Fruit fly (Drosophila melanogaster) whole organism, pupa: Measurements from ENCODE around the gene CG5397.

ENCODE experiments used
- CG10348 ChIP-seq: fragments of 200-800 bp; sonication (Bioruptor generic); IDR thresholded peaks from 2 replicates; pipeline ENCODE4 v1.3.6; 2022; ENCODE audit warnings: missing biosample characterization, missing genetic modification characterization
- CG12605 ChIP-seq: fragments of 200-800 bp; sonication (Bioruptor generic); IDR thresholded peaks from 2 replicates; pipeline ENCODE4 v1.3.6; 2022; ENCODE audit warnings: missing biosample characterization, missing genetic modification characterization
- CG13204 ChIP-seq: fragments of 200-800 bp; sonication (Bioruptor generic); optimal IDR thresholded peaks from 2 replicates; lab custom pipeline; 2018; ENCODE audit warnings: missing biosample characterization, mild to moderate bottlenecking, missing genetic modification characterization, moderate library complexity
- CG14655 ChIP-seq: fragments of 200-800 bp; sonication (Bioruptor generic); optimal IDR thresholded peaks from 3 replicates; lab custom pipeline; 2017; ENCODE audit warnings: mild to moderate bottlenecking, missing biosample characterization, missing genetic modification reagents, missing genetic modification characterization
- CG15710 ChIP-seq: fragments of 200-800 bp; sonication (Bioruptor generic); optimal IDR thresholded peaks from 2 replicates; lab custom pipeline; 2018; ENCODE audit warnings: missing biosample characterization, mild to moderate bottlenecking, missing genetic modification characterization, moderate library complexity
- CG17806 ChIP-seq: fragments of 200-800 bp; sonication (Bioruptor generic); optimal IDR thresholded peaks from 2 replicates; lab custom pipeline; 2018; ENCODE audit warnings: missing biosample characterization, mild to moderate bottlenecking, missing genetic modification characterization, moderate library complexity
- CG32121 ChIP-seq: fragments of 200-800 bp; sonication (Bioruptor generic); IDR thresholded peaks from 2 replicates; pipeline ENCODE4 v1.3.6; 2022; ENCODE audit warnings: missing biosample characterization, missing genetic modification characterization
- CG34367 ChIP-seq: fragments of 200-800 bp; sonication (Bioruptor generic); optimal IDR thresholded peaks from 2 replicates; lab custom pipeline; 2018; ENCODE audit warnings: missing biosample characterization, mild to moderate bottlenecking, missing genetic modification characterization
- CG4496 ChIP-seq: fragments of 200-800 bp; sonication (Bioruptor generic); IDR thresholded peaks from 3 replicates; pipeline ENCODE4 v1.3.6; 2022; ENCODE audit warnings: missing biosample characterization, missing genetic modification characterization
- CG8159 ChIP-seq: fragments of 200-800 bp; sonication (Bioruptor generic); optimal IDR thresholded peaks from 3 replicates; lab custom pipeline; 2018; ENCODE audit warnings: missing biosample characterization, mild to moderate bottlenecking, missing genetic modification characterization, moderate library complexity
- CG8301 ChIP-seq: fragments of 200-800 bp; sonication (Bioruptor generic); optimal IDR thresholded peaks from 2 replicates; lab custom pipeline; 2018; ENCODE audit warnings: missing biosample characterization, mild to moderate bottlenecking, missing genetic modification characterization
- CG9948 ChIP-seq: fragments of 200-800 bp; sonication (Bioruptor generic); optimal IDR thresholded peaks from 2 replicates; lab custom pipeline; 2018; ENCODE audit warnings: missing biosample characterization, mild to moderate bottlenecking, missing genetic modification characterization, moderate library complexity
- D1 ChIP-seq: fragments of 200-800 bp; sonication (Bioruptor generic); optimal IDR thresholded peaks from 2 replicates; lab custom pipeline; 2018; ENCODE audit warnings: missing biosample characterization, mild to moderate bottlenecking, missing genetic modification characterization, moderate library complexity
- EcR ChIP-seq: fragments of 200-800 bp; sonication (Bioruptor generic); optimal IDR thresholded peaks from 3 replicates; lab custom pipeline; 2019; ENCODE audit warnings: missing biosample characterization, missing genetic modification characterization, mild to moderate bottlenecking, moderate library complexity, missing genetic modification reagents
- Ets98B ChIP-seq: fragments of 200-800 bp; sonication (Bioruptor generic); IDR thresholded peaks from 2 replicates; pipeline ENCODE4 v1.3.6; 2022; ENCODE audit warnings: missing biosample characterization, missing genetic modification characterization
- Pif1A ChIP-seq: fragments of 200-800 bp; sonication (Bioruptor generic); optimal IDR thresholded peaks from 3 replicates; lab custom pipeline; 2016; ENCODE audit warnings: missing biosample characterization, missing genetic modification characterization
- Pif1B ChIP-seq: fragments of 200-800 bp; sonication (Bioruptor generic); optimal IDR thresholded peaks from 3 replicates; lab custom pipeline; 2016; ENCODE audit warnings: missing biosample characterization, missing genetic modification characterization
- Snoo ChIP-seq: fragments of 200-800 bp; sonication (Bioruptor generic); optimal IDR thresholded peaks from 3 replicates; lab custom pipeline; 2017; ENCODE audit warnings: missing biosample characterization, mild to moderate bottlenecking, missing genetic modification characterization, inconsistent platforms
- fd96Ca ChIP-seq: fragments of 200-800 bp; sonication (Bioruptor generic); IDR thresholded peaks from 3 replicates; pipeline ENCODE4 v1.3.6; 2022; ENCODE audit warnings: missing biosample characterization, missing genetic modification characterization
- gl ChIP-seq: fragments of 200-800 bp; sonication (Bioruptor generic); optimal IDR thresholded peaks from 2 replicates; lab custom pipeline; 2018; ENCODE audit warnings: missing biosample characterization, mild to moderate bottlenecking, missing genetic modification characterization
- rn ChIP-seq: fragments of 200-800 bp; sonication (Bioruptor generic); IDR thresholded peaks from 2 replicates; pipeline ENCODE4 v1.3.6; 2022; ENCODE audit warnings: missing biosample characterization, missing genetic modification characterization

The CG5397 gene

DNA sequence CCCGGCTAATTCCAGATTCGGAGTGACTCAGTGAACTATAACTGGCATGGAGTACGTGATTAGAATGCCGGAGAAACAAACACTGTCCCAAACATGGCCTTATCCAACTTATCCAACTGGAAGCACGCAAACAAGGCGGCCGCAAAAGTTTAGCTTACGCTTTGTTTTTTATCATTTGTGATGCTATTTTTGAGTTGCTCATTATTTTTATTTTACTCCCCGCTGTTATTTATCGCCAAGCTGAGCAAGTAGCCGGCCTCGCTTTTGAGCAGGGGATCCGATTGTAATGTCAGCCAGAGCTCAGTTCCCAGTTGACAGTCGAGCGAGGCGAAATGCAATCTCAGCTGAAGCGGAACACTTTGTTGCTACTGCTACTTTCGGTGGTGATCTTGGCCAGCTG, at the start of gene CG5397:
TSS of gene CG5397 (plus strand) at position 301 of the 400 bp plus-strand sequence.
- TF ChIP-seq EcR = no peak
- TF ChIP-seq gl (tag; lab: Kevin White, UChicago) = no peak
- no peak for TF ChIP-seq CG8301
- TF ChIP-seq Ets98B (GFP tag; lab: Robert Waterston, UW) = no peak
- TF ChIP-seq CG14655 (GFP tag; lab: Kevin White, UChicago) = no peak
- TF ChIP-seq CG4496 (GFP tag; lab: Robert Waterston, UW) = no peak
- TF ChIP-seq CG9948 (tag; lab: Kevin White, UChicago) = no peak
- TF ChIP-seq CG10348 (GFP tag; lab: Robert Waterston, UW) = no peak
- no peak for TF ChIP-seq Pif1A
- no peak for TF ChIP-seq CG15710
- no peak for TF ChIP-seq D1
- TF ChIP-seq CG34367 (tag; lab: Kevin White, UChicago) = no peak

DNA sequence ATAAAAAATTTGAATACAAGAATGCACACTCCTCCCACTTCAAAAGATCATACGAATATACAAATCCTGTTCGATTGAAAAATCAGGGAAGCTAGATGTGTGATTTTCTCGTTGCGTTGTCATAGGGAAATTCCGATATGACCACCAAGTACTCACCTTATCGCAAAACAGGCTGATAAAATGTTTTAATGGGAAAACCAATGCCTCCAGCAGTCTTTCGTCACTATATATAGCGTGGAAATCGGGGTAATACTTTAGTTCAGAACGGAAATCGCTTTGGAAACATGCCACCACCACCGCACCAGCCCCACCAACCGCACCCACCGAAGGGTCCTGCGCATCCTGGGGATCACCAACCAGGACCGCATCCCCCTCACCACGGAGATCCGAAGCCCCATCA, 40.7 kb upstream of the CG5397 start, which contains the start of the genes CG5139 and CG43348:
TSS of gene CG5139 (minus strand) at position 101 of the 400 bp plus-strand sequence.
TSS of gene CG43348 (plus strand) at position 247 of the 400 bp plus-strand sequence.
- no peak for TF ChIP-seq CG15710
- TF ChIP-seq CG12605 (GFP tag; lab: Robert Waterston, UW) = no peak
- TF ChIP-seq CG4496 (GFP tag; lab: Robert Waterston, UW) = no peak
- TF ChIP-seq Pif1A = no peak
- TF ChIP-seq CG8301 = no peak
- no peak for TF ChIP-seq D1
- TF ChIP-seq CG34367 (tag; lab: Kevin White, UChicago) = no peak
- TF ChIP-seq fd96Ca = no peak
- no peak for TF ChIP-seq Ets98B (GFP tag; lab: Robert Waterston, UW)
- no peak for TF ChIP-seq CG10348 (GFP tag; lab: Robert Waterston, UW)
- no peak for TF ChIP-seq CG14655 (GFP tag; lab: Kevin White, UChicago)
- TF ChIP-seq Snoo (tag; lab: Kevin White, UChicago) = no peak

DNA sequence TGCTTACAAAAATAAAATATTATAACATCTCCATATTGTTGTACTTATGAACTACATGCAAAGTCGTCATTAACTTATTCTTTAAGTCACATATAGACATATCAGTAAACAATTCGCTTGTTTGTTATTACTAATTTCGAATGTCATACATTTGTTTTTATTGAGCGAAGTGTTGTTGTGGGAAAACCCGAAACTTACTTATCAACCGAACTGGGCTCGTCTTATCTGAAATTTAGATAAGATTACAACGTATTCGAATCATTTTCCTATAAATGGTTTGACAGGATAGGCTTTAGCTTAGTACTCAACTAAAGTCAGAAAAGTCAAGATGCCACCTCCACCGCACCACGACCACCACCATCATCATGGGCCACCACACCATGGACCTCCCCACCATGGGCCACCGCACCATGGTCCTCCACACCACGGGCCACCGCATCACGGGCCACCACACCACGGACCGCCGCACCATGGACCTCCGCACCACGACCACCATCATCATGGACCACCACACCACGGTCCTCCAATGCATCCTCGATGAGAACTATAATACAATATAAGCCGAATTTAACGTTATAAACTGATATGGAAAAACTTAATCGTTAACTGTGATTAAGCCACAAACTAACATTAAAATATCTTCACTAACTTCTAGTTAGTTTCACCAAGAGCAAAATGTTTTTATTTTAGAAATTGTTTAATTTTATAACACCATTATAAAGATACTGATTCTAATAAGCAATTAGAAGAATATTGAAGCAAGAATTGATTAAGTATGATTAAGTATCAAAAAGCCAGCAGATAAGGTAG, 39.7 kb upstream of the CG5397 start, which contains the start of the genes CG43349 and CG5011:
TSS of gene CG43349 (plus strand) at position 294 of the 810 bp plus-strand sequence.
TSS of gene CG5011 (plus strand) at position 760 of the 810 bp plus-strand sequence.
- TF ChIP-seq CG8301 (no peak), CG14655 (GFP tag; lab: Kevin White, UChicago) (no peak), Pif1A (no peak), CG17806 (tag; lab: Kevin White, UChicago) (no peak), Snoo (tag; lab: Kevin White, UChicago) (no peak), CG32121 (no peak), EcR (no peak), CG8159 (tag; lab: Kevin White, UChicago) (no peak), fd96Ca (no peak), rn (no peak), CG10348 (GFP tag; lab: Robert Waterston, UW) (no peak)

DNA sequence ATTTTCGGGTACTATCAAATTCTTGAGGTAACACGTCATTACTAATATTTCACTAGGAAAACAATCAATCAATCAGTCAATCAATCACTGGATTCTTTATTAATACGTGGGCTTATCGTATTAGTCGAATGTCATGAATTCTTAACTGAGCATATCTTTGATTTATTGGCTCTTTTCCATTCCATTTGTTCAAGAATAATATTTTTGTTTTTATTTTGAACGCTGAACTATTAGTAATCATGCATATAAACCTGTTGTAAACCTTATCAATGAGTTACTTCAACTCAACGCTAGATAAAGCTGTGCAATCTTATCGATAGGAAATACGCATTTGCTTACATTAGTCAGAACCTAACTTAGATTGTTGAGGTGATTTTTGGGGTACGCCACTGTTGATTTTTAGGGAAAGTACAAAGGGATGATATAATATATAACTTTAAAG, 38.4 kb upstream of the CG5397 start:
- TF ChIP-seq CG4496 (GFP tag; lab: Robert Waterston, UW) = no peak
- TF ChIP-seq CG9948 (tag; lab: Kevin White, UChicago) = no peak
- no peak for TF ChIP-seq rn
- TF ChIP-seq gl (tag; lab: Kevin White, UChicago) = no peak
- TF ChIP-seq CG15710 = no peak
- TF ChIP-seq CG34367 (tag; lab: Kevin White, UChicago) = no peak
- TF ChIP-seq Snoo (tag; lab: Kevin White, UChicago) = no peak
- no peak for TF ChIP-seq EcR

DNA sequence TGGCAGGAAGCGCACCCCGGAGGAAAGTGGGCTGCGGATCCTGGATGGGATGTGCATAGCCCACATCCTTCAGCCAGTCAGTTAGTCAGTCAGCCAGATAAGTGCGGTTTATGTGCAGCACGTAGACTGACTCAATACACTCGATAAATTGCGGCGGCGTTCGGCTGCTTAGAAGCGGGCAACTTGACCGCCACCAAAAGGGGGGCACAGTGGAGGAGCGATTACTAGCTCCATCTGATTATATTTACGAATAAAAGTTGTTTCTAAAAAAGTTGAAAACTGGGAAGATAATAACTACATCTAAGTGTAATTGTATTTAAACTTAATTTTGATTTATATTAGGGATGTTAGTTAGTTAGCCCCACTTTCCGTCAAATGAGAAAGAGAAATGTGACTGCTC, 37.4 kb upstream of the CG5397 start:
- TF ChIP-seq CG14655 (GFP tag; lab: Kevin White, UChicago) = no peak
- TF ChIP-seq CG32121 = no peak
- TF ChIP-seq Pif1B (GFP tag; lab: Kevin White, UChicago) = no peak
- TF ChIP-seq fd96Ca = no peak

dm6 chr2L:1203915-1204314, 35.9 kb upstream of the CG5397 start, which contains the start of gene CG14342:
Gene CG14342, plus strand, starts transcription at chr2L:1204215.
- no peak for TF ChIP-seq CG9948 (tag; lab: Kevin White, UChicago)
- no peak for TF ChIP-seq CG8301
- TF ChIP-seq Pif1A = no peak
- TF ChIP-seq CG12605 (GFP tag; lab: Robert Waterston, UW) = no peak
- no peak for TF ChIP-seq rn
- no peak for TF ChIP-seq CG8159 (tag; lab: Kevin White, UChicago)
- TF ChIP-seq Ets98B (GFP tag; lab: Robert Waterston, UW) = no peak
- no peak for TF ChIP-seq CG32121
- no peak for TF ChIP-seq CG17806 (tag; lab: Kevin White, UChicago)
- no peak for TF ChIP-seq CG10348 (GFP tag; lab: Robert Waterston, UW)
- no peak for TF ChIP-seq CG15710
- no peak for TF ChIP-seq gl (tag; lab: Kevin White, UChicago)
- TF ChIP-seq CG4496 (GFP tag; lab: Robert Waterston, UW) = no peak
- TF ChIP-seq D1 = no peak
- no peak for TF ChIP-seq CG13204 (GFP tag; lab: Kevin White, UChicago)
- no peak for TF ChIP-seq Snoo (tag; lab: Kevin White, UChicago)
- no peak for TF ChIP-seq fd96Ca
- no peak for TF ChIP-seq CG34367 (tag; lab: Kevin White, UChicago)
- TF ChIP-seq, all 21 proteins: peak for 0
